Fruit fly (Drosophila melanogaster) whole organism, pupa: Measurements from ENCODE around the gene IFT46.

ENCODE experiments used
- CG10348 ChIP-seq: fragments of 200-800 bp; sonication (Bioruptor generic); IDR thresholded peaks from 2 replicates; pipeline ENCODE4 v1.3.6; 2022; ENCODE audit warnings: missing biosample characterization, missing genetic modification characterization
- CG14655 ChIP-seq: fragments of 200-800 bp; sonication (Bioruptor generic); optimal IDR thresholded peaks from 3 replicates; lab custom pipeline; 2017; ENCODE audit warnings: mild to moderate bottlenecking, missing biosample characterization, missing genetic modification reagents, missing genetic modification characterization
- CG17806 ChIP-seq: fragments of 200-800 bp; sonication (Bioruptor generic); optimal IDR thresholded peaks from 2 replicates; lab custom pipeline; 2018; ENCODE audit warnings: missing biosample characterization, mild to moderate bottlenecking, missing genetic modification characterization, moderate library complexity
- CG32121 ChIP-seq: fragments of 200-800 bp; sonication (Bioruptor generic); IDR thresholded peaks from 2 replicates; pipeline ENCODE4 v1.3.6; 2022; ENCODE audit warnings: missing biosample characterization, missing genetic modification characterization
- CG34367 ChIP-seq: fragments of 200-800 bp; sonication (Bioruptor generic); optimal IDR thresholded peaks from 2 replicates; lab custom pipeline; 2018; ENCODE audit warnings: missing biosample characterization, mild to moderate bottlenecking, missing genetic modification characterization
- CG8159 ChIP-seq: fragments of 200-800 bp; sonication (Bioruptor generic); optimal IDR thresholded peaks from 3 replicates; lab custom pipeline; 2018; ENCODE audit warnings: missing biosample characterization, mild to moderate bottlenecking, missing genetic modification characterization, moderate library complexity
- CG8301 ChIP-seq: fragments of 200-800 bp; sonication (Bioruptor generic); optimal IDR thresholded peaks from 2 replicates; lab custom pipeline; 2018; ENCODE audit warnings: missing biosample characterization, mild to moderate bottlenecking, missing genetic modification characterization
- D1 ChIP-seq: fragments of 200-800 bp; sonication (Bioruptor generic); optimal IDR thresholded peaks from 2 replicates; lab custom pipeline; 2018; ENCODE audit warnings: missing biosample characterization, mild to moderate bottlenecking, missing genetic modification characterization, moderate library complexity
- EcR ChIP-seq: fragments of 200-800 bp; sonication (Bioruptor generic); optimal IDR thresholded peaks from 3 replicates; lab custom pipeline; 2019; ENCODE audit warnings: missing biosample characterization, missing genetic modification characterization, mild to moderate bottlenecking, moderate library complexity, missing genetic modification reagents
- Pif1A ChIP-seq: fragments of 200-800 bp; sonication (Bioruptor generic); optimal IDR thresholded peaks from 3 replicates; lab custom pipeline; 2016; ENCODE audit warnings: missing biosample characterization, missing genetic modification characterization
- Snoo ChIP-seq: fragments of 200-800 bp; sonication (Bioruptor generic); optimal IDR thresholded peaks from 3 replicates; lab custom pipeline; 2017; ENCODE audit warnings: missing biosample characterization, mild to moderate bottlenecking, missing genetic modification characterization, inconsistent platforms
- fd96Ca ChIP-seq: fragments of 200-800 bp; sonication (Bioruptor generic); IDR thresholded peaks from 3 replicates; pipeline ENCODE4 v1.3.6; 2022; ENCODE audit warnings: missing biosample characterization, missing genetic modification characterization
- rn ChIP-seq: fragments of 200-800 bp; sonication (Bioruptor generic); IDR thresholded peaks from 2 replicates; pipeline ENCODE4 v1.3.6; 2022; ENCODE audit warnings: missing biosample characterization, missing genetic modification characterization

DNA sequence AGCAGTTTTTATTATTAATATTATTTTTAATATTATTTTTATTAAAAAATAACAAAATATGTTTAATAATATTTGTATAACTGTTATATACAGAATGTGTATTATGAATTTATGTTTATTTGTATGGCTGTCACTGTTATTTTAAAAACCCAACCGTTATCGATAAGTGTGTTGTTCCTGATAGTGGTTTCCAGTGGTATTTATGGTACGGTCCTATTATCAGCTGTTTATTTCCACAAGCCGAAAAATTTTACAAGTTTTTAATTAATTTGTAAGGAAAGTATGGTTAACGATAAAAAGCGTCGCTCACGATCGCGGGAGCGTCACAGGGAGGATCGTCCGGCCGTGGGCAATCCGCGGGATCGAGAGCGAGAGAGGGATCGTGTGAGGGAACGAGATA is 9.3 kb downstream of the IFT46 start, which contains the start of gene CG10333:
- no peak for TF ChIP-seq CG32121 (GFP tag; lab: Robert Waterston, UW)
- no peak for TF ChIP-seq fd96Ca
- TF ChIP-seq CG14655 (GFP tag; lab: Kevin White, UChicago) = no peak
- no peak for TF ChIP-seq CG34367 (tag; lab: Kevin White, UChicago)
- TF ChIP-seq EcR = no peak
- TF ChIP-seq CG8301 (tag; lab: Kevin White, UChicago) = no peak
- no peak for TF ChIP-seq CG17806 (tag; lab: Kevin White, UChicago)
- TF ChIP-seq Snoo (tag; lab: Kevin White, UChicago) = no peak
- TF ChIP-seq Pif1A (GFP tag; lab: Kevin White, UChicago) = no peak
- TF ChIP-seq D1 (tag; lab: Kevin White, UChicago) = no peak
- TF ChIP-seq CG10348 (GFP tag; lab: Robert Waterston, UW) = no peak
- TF ChIP-seq rn = no peak
- no peak for TF ChIP-seq CG8159 (tag; lab: Kevin White, UChicago)
